Fruit fly (Drosophila melanogaster): ENCODE results near the gene CG31787.

CG31787 gene

DNA sequence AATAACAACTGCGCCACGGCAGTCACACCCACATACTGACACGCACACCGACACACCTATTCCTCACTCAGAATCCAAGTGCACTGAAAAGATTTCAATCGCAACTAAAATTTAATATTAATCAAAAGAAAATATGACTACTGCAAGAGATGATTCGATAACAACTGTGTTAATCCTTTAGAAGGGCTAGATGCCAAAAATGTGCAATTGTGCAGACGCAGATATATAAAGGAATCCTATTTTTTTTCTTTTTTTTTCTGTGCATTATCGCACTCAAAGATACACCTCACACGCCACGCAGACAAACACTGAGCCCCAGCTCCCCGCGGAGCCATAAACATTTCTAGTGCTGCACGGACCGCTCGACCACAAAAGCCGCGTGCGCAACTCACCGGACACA is 13.0 kb upstream of the CG31787 start (continued):
- TF ChIP-seq Hsf (GFP tag; optimal IDR thresholded peaks at IDR 0.05): peak; percentile 2
- TF ChIP-seq crp (GFP tag; optimal IDR thresholded peaks at IDR 0.05): no peak

DNA sequence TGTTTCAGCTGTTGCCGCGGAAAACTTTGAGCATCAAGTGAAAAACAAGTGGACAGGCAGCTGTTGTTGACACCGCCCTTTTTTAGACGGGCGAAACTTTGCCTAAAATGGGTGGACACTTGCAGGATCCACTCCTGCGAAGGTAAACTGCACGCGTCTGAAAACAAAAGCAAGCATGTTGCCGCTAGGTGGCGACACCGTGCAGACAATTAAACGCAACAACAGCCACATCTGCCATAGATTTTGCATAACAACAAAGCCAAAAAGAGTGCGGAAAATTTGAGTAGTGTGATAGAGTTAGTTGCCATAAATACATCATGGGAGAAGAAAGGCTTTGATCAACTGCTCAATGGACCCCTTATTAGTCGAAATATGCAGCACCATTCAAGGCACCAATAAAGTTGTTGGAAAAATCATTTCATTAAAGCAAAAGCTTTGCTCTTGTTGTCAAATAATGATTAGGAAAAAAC is 8.9 kb upstream of the CG31787 start, which contains the start of gene CG5790:
TSS of gene CG5790 (plus strand) at position 420 of the 470 bp plus-strand sequence.
- peak; percentile 55 for TF ChIP-seq Ets65A (GFP tag)
- TF ChIP-seq CTCF (GFP tag; optimal IDR thresholded peaks at IDR 0.05): peak; percentile 81
- no peak for TF ChIP-seq al (GFP tag; IDR thresholded peaks at IDR 0.05)
- no peak for TF ChIP-seq Nf-YC (tag; optimal IDR thresholded peaks at IDR 0.05)

DNA sequence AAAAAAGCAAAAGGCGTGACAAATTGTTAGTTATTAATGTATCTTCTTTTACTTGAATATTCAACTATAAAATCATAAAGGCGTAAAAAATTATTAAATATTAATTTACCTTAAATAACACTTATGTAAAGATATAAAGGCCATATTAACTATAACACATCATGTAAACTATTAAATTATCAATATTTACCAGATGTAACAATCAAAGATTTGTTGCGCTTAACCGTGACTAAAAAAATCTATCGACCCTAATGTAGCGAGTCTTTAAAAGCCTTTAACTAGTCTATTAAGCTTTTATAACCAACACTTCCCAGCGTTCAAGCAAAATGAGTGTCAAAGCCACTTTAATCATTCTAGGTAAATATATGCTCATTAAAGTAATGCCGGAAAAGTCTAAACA is 6.7 kb upstream of the CG31787 start, which contains the start of gene Sfp36F:
TSS of gene Sfp36F (plus strand) at position 301 of the 400 bp plus-strand sequence.
- TF ChIP-seq Fer3 (tag; optimal IDR thresholded peaks at IDR 0.05) (no peak), dm (GFP tag; optimal IDR thresholded peaks at IDR 0.05) (no peak), Dll (GFP tag; IDR thresholded peaks at IDR 0.05; ENCODE audit: partially characterized antibody) (no peak), CG9437 (GFP tag; optimal IDR thresholded peaks at IDR 0.05) (no peak), Atf-2 (GFP tag; optimal IDR thresholded peaks at IDR 0.05) (no peak), CG15696 (tag; optimal IDR thresholded peaks at IDR 0.05) (no peak), Sox100B (GFP tag; optimal IDR thresholded peaks at IDR 0.05) (no peak), Hmr (GFP tag; optimal IDR thresholded peaks at IDR 0.05) (no peak), CG6272 (GFP tag; IDR thresholded peaks at IDR 0.05) (no peak), hkb (optimal IDR thresholded peaks at IDR 0.05) (no peak), hkb (GFP tag; IDR thresholded peaks at IDR 0.05) (no peak), CG10979 (tag; optimal IDR thresholded peaks at IDR 0.05) (no peak), onecut (GFP tag; IDR thresholded peaks at IDR 0.05) (no peak), Xbp1 (GFP tag; optimal IDR thresholded peaks at IDR 0.05) (no peak), Hr51 (GFP tag; optimal IDR thresholded peaks at IDR 0.05) (no peak), Poxn (GFP tag; IDR thresholded peaks at IDR 0.05) (no peak), Ada2b (GFP tag; IDR thresholded peaks at IDR 0.05) (no peak), ham (GFP tag; IDR thresholded peaks at IDR 0.05) (no peak), Asciz (GFP tag; optimal IDR thresholded peaks at IDR 0.05) (no peak)

DNA sequence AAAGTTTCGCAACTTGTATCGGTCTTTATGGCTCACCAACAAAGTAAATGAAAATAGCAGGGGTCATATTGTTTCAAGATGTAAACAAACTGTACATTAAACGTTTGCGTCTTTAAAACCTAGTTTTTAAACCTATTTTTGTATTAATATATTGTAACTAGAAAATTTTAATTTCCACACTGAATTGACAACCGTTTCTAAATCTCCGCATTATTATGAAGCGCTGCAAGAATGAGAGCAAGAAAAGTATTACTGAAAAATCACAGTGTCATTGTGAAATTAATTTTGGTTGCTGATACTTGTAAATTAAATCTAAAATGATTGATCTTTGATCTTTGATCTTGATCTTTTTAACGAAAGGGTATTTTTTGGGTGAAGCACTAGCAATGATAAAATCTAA is 5.8 kb upstream of the CG31787 start, which contains the start of gene CG43362:
TSS of gene CG43362 (minus strand) at position 101 of the 400 bp plus-strand sequence.
- no peak for TF ChIP-seq pum (GFP tag; optimal IDR thresholded peaks at IDR 0.05)
- TF ChIP-seq CG11696 (GFP tag; IDR thresholded peaks at IDR 0.05): no peak
- no peak for TF ChIP-seq CG17829 (tag; optimal IDR thresholded peaks at IDR 0.05)

DNA sequence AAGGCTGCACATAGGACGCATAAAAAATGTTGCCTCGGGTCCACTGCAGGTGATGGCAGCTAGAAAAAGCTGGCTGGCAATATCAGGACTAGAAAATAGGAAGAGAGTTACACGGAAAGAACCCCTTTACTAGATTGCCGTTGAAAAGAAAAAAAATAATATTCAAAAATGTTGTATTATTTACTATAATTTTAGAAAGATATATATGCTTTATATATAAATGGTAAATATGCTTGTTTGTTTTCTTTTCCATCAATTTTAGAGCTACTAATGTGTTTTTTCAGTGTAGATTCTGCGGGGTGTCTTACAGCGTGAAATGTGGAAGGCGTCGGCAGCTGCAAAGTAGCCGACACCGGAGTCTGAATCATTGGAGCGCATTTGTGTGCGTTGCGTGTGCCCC is 1.7 kb upstream of the CG31787 start:
- TF ChIP-seq CG5245 (GFP tag; optimal IDR thresholded peaks at IDR 0.05) (peak; percentile 38), zen (tag; optimal IDR thresholded peaks at IDR 0.05) (peak; percentile 50), CG15479 (GFP tag; optimal IDR thresholded peaks at IDR 0.05) (no peak), CG31365 (tag; optimal IDR thresholded peaks at IDR 0.05) (no peak), CG7839 (tag; optimal IDR thresholded peaks at IDR 0.05) (peak; percentile 63), lab (GFP tag; optimal IDR thresholded peaks at IDR 0.05) (peak; percentile 10), ranshi (GFP tag; IDR thresholded peaks at IDR 0.05) (0 out of 2 replicates have a peak, but pooled peaks have one; percentile 20), Gsc (GFP tag; IDR thresholded peaks at IDR 0.05) (peak; percentile 13; the same call in 1 of the 2 replicates), dmrt99B (tag; optimal IDR thresholded peaks at IDR 0.05) (peak; percentile 24), Sox102F (GFP tag; optimal IDR thresholded peaks at IDR 0.05) (peak; percentile 2), croc (GFP tag; conservative IDR thresholded peaks at IDR 0.05) (peak; percentile 30; the same call in 1 of the 3 replicates), CG17328 (GFP tag; IDR thresholded peaks at IDR 0.05) (0 out of 2 replicates have a peak, but pooled peaks have one; percentile 17), CG4404 (GFP tag; IDR thresholded peaks at IDR 0.05) (peak; percentile 40; the same call in 1 of the 2 replicates), prd (optimal IDR thresholded peaks at IDR 0.05) (no peak), prd (GFP tag; IDR thresholded peaks at IDR 0.05) (peak; percentile 68; the same call in 2 of the 3 replicates), CG9727 (GFP tag; optimal IDR thresholded peaks at IDR 0.05) (peak; percentile 34), CG34422 (GFP tag; IDR thresholded peaks at IDR 0.05) (0 out of 3 replicates have a peak, but pooled peaks have one; percentile 13), Drgx (GFP tag; IDR thresholded peaks at IDR 0.05) (peak; percentile 20; the same call in 1 of the 2 replicates), Hr39 (optimal IDR thresholded peaks at IDR 0.05) (no peak)

Measured in whole organism, embryonic.